Fruit fly (Drosophila melanogaster) whole organism, embryonic: ENCODE measurements around the gene CG12589.

Experiments
- Bgb ChIP-seq: fragments of 200-800 bp; sonication (Bioruptor generic); IDR thresholded peaks from 2 replicates; pipeline ENCODE4 v1.3.6; 2022; ENCODE audit warnings: missing biosample characterization, missing genetic modification characterization; ENCODE audit not compliant: partially characterized antibody
- CG1024 ChIP-seq: fragments of 200-800 bp; sonication (Bioruptor generic); IDR thresholded peaks from 2 replicates; pipeline ENCODE4 v1.3.6; 2022; ENCODE audit warnings: missing biosample characterization, missing genetic modification characterization
- CG11085 ChIP-seq: fragments of 200-800 bp; sonication (Bioruptor generic); IDR thresholded peaks from 2 replicates; pipeline ENCODE4 v1.3.6; 2022; ENCODE audit warnings: missing biosample characterization, missing genetic modification characterization
- CG11093 ChIP-seq: fragments of 200-800 bp; sonication (Bioruptor generic); IDR thresholded peaks from 3 replicates; pipeline ENCODE4 v1.3.6; 2022; ENCODE audit warnings: missing biosample characterization, missing genetic modification characterization
- CG11247 ChIP-seq: fragments of 200-800 bp; sonication (Bioruptor generic); IDR thresholded peaks from 2 replicates; pipeline ENCODE4 v1.3.6; 2022; ENCODE audit warnings: missing biosample characterization, missing genetic modification characterization
- CG11456 ChIP-seq: fragments of 200-800 bp; sonication (Bioruptor generic); IDR thresholded peaks from 3 replicates; pipeline ENCODE4 v1.3.6; 2022; ENCODE audit warnings: missing biosample characterization, missing genetic modification characterization
- CG13894 ChIP-seq: fragments of 200-800 bp; sonication (Bioruptor generic); optimal IDR thresholded peaks from 3 replicates; lab custom pipeline; 2018; ENCODE audit warnings: missing biosample characterization, mild to moderate bottlenecking, missing genetic modification characterization, moderate library complexity
- CG1603 ChIP-seq: fragments of 200-800 bp; sonication (Bioruptor generic); optimal IDR thresholded peaks from 2 replicates; lab custom pipeline; 2019; ENCODE audit warnings: missing biosample characterization, mild to moderate bottlenecking, missing genetic modification characterization, moderate library complexity
- CG17802 ChIP-seq: fragments of 200-800 bp; sonication (Bioruptor generic); optimal IDR thresholded peaks from 2 replicates; lab custom pipeline; 2018; ENCODE audit warnings: missing biosample characterization, mild to moderate bottlenecking, missing genetic modification characterization, moderate library complexity
- CG17912 ChIP-seq: fragments of 200-800 bp; sonication (Bioruptor generic); optimal IDR thresholded peaks from 2 replicates; lab custom pipeline; 2018; ENCODE audit warnings: missing biosample characterization, mild to moderate bottlenecking, missing genetic modification characterization
- CG1792 ChIP-seq: fragments of 200-800 bp; sonication (Bioruptor generic); optimal IDR thresholded peaks from 2 replicates; lab custom pipeline; 2016; ENCODE audit warnings: missing biosample characterization, missing genetic modification characterization
- CG18599 ChIP-seq: fragments of 200-800 bp; sonication (Bioruptor generic); optimal IDR thresholded peaks from 3 replicates; lab custom pipeline; 2017; ENCODE audit warnings: missing biosample characterization, missing genetic modification characterization, mild to moderate bottlenecking, moderate library complexity, missing genetic modification reagents
- CG8359 ChIP-seq: fragments of 200-800 bp; sonication (Bioruptor generic); optimal IDR thresholded peaks from 2 replicates; lab custom pipeline; 2017; ENCODE audit warnings: missing biosample characterization, mild to moderate bottlenecking, missing genetic modification characterization, borderline replicate concordance
- CG8478 ChIP-seq: fragments of >200 bp; optimal IDR thresholded peaks from 2 replicates; lab custom pipeline; 2018
- CG9797 ChIP-seq: fragments of 200-800 bp; sonication (Bioruptor generic); optimal IDR thresholded peaks from 3 replicates; lab custom pipeline; 2018; ENCODE audit warnings: missing biosample characterization, mild to moderate bottlenecking, missing genetic modification characterization
- CoRest ChIP-seq: fragments of 200-800 bp; sonication (Bioruptor generic); optimal IDR thresholded peaks from 3 replicates; lab custom pipeline; 2018; ENCODE audit warnings: missing biosample characterization, mild to moderate bottlenecking, missing genetic modification characterization, moderate library complexity
- Fer3 ChIP-seq: fragments of 200-800 bp; sonication (Bioruptor generic); optimal IDR thresholded peaks from 2 replicates; lab custom pipeline; 2018; ENCODE audit warnings: missing biosample characterization, mild to moderate bottlenecking, missing genetic modification characterization, moderate library complexity
- HLH3B ChIP-seq: fragments of 200-800 bp; sonication (Bioruptor generic); IDR thresholded peaks from 2 replicates; pipeline ENCODE4 v1.3.6; 2022; ENCODE audit warnings: missing biosample characterization, missing genetic modification characterization
- Hr3 ChIP-seq: fragments of 200-800 bp; sonication (Bioruptor generic); optimal IDR thresholded peaks from 3 replicates; lab custom pipeline; 2016; ENCODE audit warnings: missing biosample characterization, missing genetic modification characterization
- Hr39 ChIP-seq: fragments of >200 bp; optimal IDR thresholded peaks from 2 replicates; lab custom pipeline; 2017
- Lhr ChIP-seq: fragments of 200-800 bp; sonication (Bioruptor generic); optimal IDR thresholded peaks from 3 replicates; lab custom pipeline; 2017; ENCODE audit warnings: mild to moderate bottlenecking, missing biosample characterization, missing genetic modification reagents, missing genetic modification characterization
- MBD-R2 ChIP-seq: fragments of 200-800 bp; sonication (Bioruptor generic); IDR thresholded peaks from 2 replicates; pipeline ENCODE4 v1.3.6; 2022; ENCODE audit warnings: missing biosample characterization, missing genetic modification characterization
- MESR4 ChIP-seq: fragments of 200-800 bp; sonication (Bioruptor generic); optimal IDR thresholded peaks from 2 replicates; lab custom pipeline; 2018; ENCODE audit warnings: missing biosample characterization, mild to moderate bottlenecking, missing genetic modification characterization, moderate library complexity
- Med ChIP-seq: fragments of 200-800 bp; sonication (Bioruptor generic); peaks from one replicate; lab custom pipeline; 2016; ENCODE audit warnings: missing biosample characterization, missing genetic modification characterization, mild to moderate bottlenecking, inconsistent platforms, moderate library complexity
- NC2β ChIP-seq: fragments of 200-800 bp; sonication (Bioruptor generic); optimal IDR thresholded peaks from 2 replicates; lab custom pipeline; 2016; ENCODE audit warnings: missing biosample characterization, missing genetic modification characterization
- Neu2 ChIP-seq: fragments of 200-800 bp; sonication (Bioruptor generic); optimal IDR thresholded peaks from 3 replicates; lab custom pipeline; 2016; ENCODE audit warnings: missing biosample characterization, missing genetic modification characterization, borderline replicate concordance
- Opbp ChIP-seq: fragments of 200-800 bp; sonication (Bioruptor generic); IDR thresholded peaks from 3 replicates; pipeline ENCODE4 v1.3.6; 2022; ENCODE audit warnings: missing biosample characterization, missing genetic modification characterization; ENCODE audit not compliant: partially characterized antibody
- Ptx1 ChIP-seq: fragments of 200-800 bp; sonication (Bioruptor generic); IDR thresholded peaks from 2 replicates; pipeline ENCODE4 v1.3.6; 2022; ENCODE audit warnings: missing biosample characterization, missing genetic modification characterization
- Sin3A ChIP-seq: fragments of >200 bp; optimal IDR thresholded peaks from 2 replicates; lab custom pipeline; 2018
- TFAM ChIP-seq: fragments of 200-800 bp; sonication (Bioruptor generic); optimal IDR thresholded peaks from 2 replicates; lab custom pipeline; 2017; ENCODE audit warnings: missing biosample characterization, missing genetic modification characterization, inconsistent platforms
- Trl ChIP-seq, 3 experiments: fragments of >200 bp in 2 of 3; fragments of 200-800 bp in 1 of 3; sonication (Bioruptor generic) in 1 of 3; optimal IDR thresholded peaks; 2 replicates in 1 of 3; 3 replicates in 2 of 3; lab custom pipeline; 2016 to 2017; ENCODE audit warnings: missing biosample characterization in 1 of 3, missing genetic modification characterization in 1 of 3
- crc ChIP-seq: fragments of 200-800 bp; sonication (Bioruptor generic); optimal IDR thresholded peaks from 2 replicates; lab custom pipeline; 2016; ENCODE audit warnings: missing biosample characterization, missing genetic modification characterization
- crol ChIP-seq: fragments of 200-800 bp; sonication (Bioruptor generic); IDR thresholded peaks from 2 replicates; pipeline ENCODE4 v1.3.6; 2022; ENCODE audit warnings: missing biosample characterization, missing genetic modification characterization
- dimm ChIP-seq: fragments of 200-800 bp; sonication (Bioruptor generic); IDR thresholded peaks from 2 replicates; pipeline ENCODE4 v1.3.6; 2022; ENCODE audit warnings: missing biosample characterization, missing genetic modification characterization
- esg ChIP-seq: fragments of 200-800 bp; sonication (Bioruptor generic); conservative IDR thresholded peaks from 2 replicates; pipeline ENCODE4 v1.3.6; 2022; ENCODE audit warnings: missing biosample characterization, missing genetic modification characterization
- eve ChIP-seq, 2 experiments: fragments of >200 bp; optimal IDR thresholded peaks; 2 replicates each; lab custom pipeline; 2017; ENCODE audit warnings: missing biosample characterization in 2 of 2, missing genetic modification characterization in 2 of 2
- exex ChIP-seq: fragments of 200-800 bp; sonication (Bioruptor generic); optimal IDR thresholded peaks from 4 replicates; lab custom pipeline; 2018; ENCODE audit warnings: missing biosample characterization, mild to moderate bottlenecking, missing genetic modification characterization, moderate library complexity
- fd102C ChIP-seq: fragments of 200-800 bp; sonication (Bioruptor generic); optimal IDR thresholded peaks from 2 replicates; lab custom pipeline; 2018; ENCODE audit warnings: missing biosample characterization, mild to moderate bottlenecking, missing genetic modification characterization, moderate library complexity
- gsb-n ChIP-seq: fragments of 200-800 bp; sonication (Bioruptor generic); optimal IDR thresholded peaks from 3 replicates; lab custom pipeline; 2018; ENCODE audit warnings: missing biosample characterization, mild to moderate bottlenecking, missing genetic modification characterization
- ham ChIP-seq: fragments of 200-800 bp; sonication (Bioruptor generic); IDR thresholded peaks from 2 replicates; pipeline ENCODE4 v1.3.6; 2022; ENCODE audit warnings: missing biosample characterization, missing genetic modification characterization
- luna ChIP-seq: fragments of 200-800 bp; sonication (Bioruptor generic); optimal IDR thresholded peaks from 2 replicates; lab custom pipeline; 2016; ENCODE audit warnings: missing biosample characterization, missing genetic modification characterization
- nau ChIP-seq: fragments of 200-800 bp; sonication (Bioruptor generic); optimal IDR thresholded peaks from 3 replicates; lab custom pipeline; 2017; ENCODE audit warnings: missing biosample characterization, mild to moderate bottlenecking, missing genetic modification characterization, missing genetic modification reagents
- oc ChIP-seq: fragments of 200-800 bp; sonication (Bioruptor generic); optimal IDR thresholded peaks from 2 replicates; lab custom pipeline; 2018; ENCODE audit warnings: missing biosample characterization, mild to moderate bottlenecking, missing genetic modification characterization, moderate library complexity
- pho ChIP-seq: fragments of 200-800 bp; sonication (Bioruptor generic); optimal IDR thresholded peaks from 2 replicates; lab custom pipeline; 2016; ENCODE audit warnings: missing biosample characterization, missing genetic modification characterization
- phol ChIP-seq: fragments of 200-800 bp; sonication (Bioruptor generic); optimal IDR thresholded peaks from 3 replicates; lab custom pipeline; 2018; ENCODE audit warnings: missing biosample characterization, mild to moderate bottlenecking, missing genetic modification characterization, moderate library complexity
- prd ChIP-seq, 3 experiments: fragments of >200 bp in 2 of 3; fragments of 200-800 bp in 1 of 3; sonication (Bioruptor generic) in 1 of 3; optimal IDR thresholded peaks in 2 of 3; IDR thresholded peaks in 1 of 3; 2 replicates in 2 of 3; 3 replicates in 1 of 3; pipeline versions ENCODE4 v1.3.6 to Lab custom; 2017 to 2022; ENCODE audit warnings: missing biosample characterization in 1 of 3, missing genetic modification characterization in 1 of 3
- slbo ChIP-seq: fragments of 200-800 bp; sonication (Bioruptor generic); IDR thresholded peaks from 2 replicates; pipeline ENCODE4 v1.3.6; 2022; ENCODE audit warnings: missing biosample characterization, missing genetic modification characterization
- sob ChIP-seq: fragments of 200-800 bp; sonication (Bioruptor generic); IDR thresholded peaks from 2 replicates; pipeline ENCODE4 v1.3.6; 2022; ENCODE audit warnings: missing biosample characterization, missing genetic modification characterization
- sug ChIP-seq: fragments of 200-800 bp; optimal IDR thresholded peaks from 2 replicates; lab custom pipeline; 2019; ENCODE audit warnings: missing biosample characterization, mild to moderate bottlenecking, missing genetic modification characterization, moderate library complexity

Gene CG12589

dm6 chr3R:5112814-5113486 lies 25.8 kb downstream of the CG12589 start (continued):
- peak; percentile 83 for TF ChIP-seq CG11456
- TF ChIP-seq oc (tag; lab: Kevin White, UChicago) = peak; percentile 99
- peak; percentile 89 for TF ChIP-seq esg (GFP tag; lab: Robert Waterston, UW)
- TF ChIP-seq CG1024 = peak; percentile 94
- peak; percentile 94 for TF ChIP-seq TFAM (GFP tag; lab: Kevin White, UChicago)
- TF ChIP-seq Bgb (GFP tag; lab: Robert Waterston, UW) = no peak
- no peak for TF ChIP-seq Opbp (GFP tag; lab: Robert Waterston, UW)
- peak; percentile 93 for TF ChIP-seq crc (GFP tag; lab: Kevin White, UChicago)
- peak; percentile 64 for TF ChIP-seq CG9797 (GFP tag; lab: Kevin White, UChicago)
- no peak for TF ChIP-seq CG17912 (GFP tag; lab: Kevin White, UChicago)
- peak; percentile 95 for TF ChIP-seq CG8359
- peak; percentile 82 for TF ChIP-seq CG11247 (GFP tag; lab: Robert Waterston, UW)
- TF ChIP-seq gsb-n (tag; lab: Kevin White, UChicago) = peak; percentile 99
- peak; percentile 80 for TF ChIP-seq MESR4 (GFP tag; lab: Kevin White, UChicago)
- no peak for TF ChIP-seq ham
- peak; percentile 72 for TF ChIP-seq crol
- peak; percentile 90 to 98 for TF ChIP-seq eve (GFP tag; optimal IDR thresholded peaks at IDR 0.05; lab: Kevin White, UChicago)
- peak; percentile 98 for TF ChIP-seq Lhr
- TF ChIP-seq CG18599 (GFP tag; lab: Kevin White, UChicago) = peak; percentile 87
- peak; percentile 65 for TF ChIP-seq CG11085 (GFP tag; lab: Robert Waterston, UW)
- TF ChIP-seq CG13894 = no peak
- peak; percentile 87 for TF ChIP-seq Fer3
- TF ChIP-seq sug = peak; percentile 29
- peak; percentile 89 for TF ChIP-seq dimm (GFP tag; lab: Robert Waterston, UW)
- TF ChIP-seq Hr39 = no peak
- no peak for TF ChIP-seq Sin3A (lab: Kevin White, UChicago)
- no peak; the same call in 1 of the 2 replicates for TF ChIP-seq MBD-R2 (GFP tag; lab: Robert Waterston, UW)
- peak; percentile 54; the same call in 1 of the 2 replicates for TF ChIP-seq slbo (GFP tag; lab: Robert Waterston, UW)
- peak; percentile 69 for TF ChIP-seq pho (GFP tag; lab: Kevin White, UChicago)
- TF ChIP-seq CG1603 (tag; lab: Kevin White, UChicago) = peak; percentile 99
- TF ChIP-seq sob (GFP tag; lab: Robert Waterston, UW) = peak; percentile 85
- TF ChIP-seq Hr3 (GFP tag; lab: Kevin White, UChicago) = peak; percentile 97
- peak; percentile 92 for TF ChIP-seq CG17802 (tag; lab: Kevin White, UChicago)
- TF ChIP-seq Trl (optimal IDR thresholded peaks at IDR 0.05; lab: Kevin White, UChicago) = no peak
- peak; percentile 98 for TF ChIP-seq Trl (GFP tag; optimal IDR thresholded peaks at IDR 0.05; lab: Kevin White, UChicago)
- peak; percentile 98 for TF ChIP-seq phol (tag; lab: Kevin White, UChicago)
- peak; percentile 95 for TF ChIP-seq HLH3B (GFP tag; lab: Robert Waterston, UW)
- peak; percentile 99 for TF ChIP-seq NC2β (GFP tag; lab: Kevin White, UChicago)
- TF ChIP-seq Neu2 = peak; percentile 96
- no peak for TF ChIP-seq prd (optimal IDR thresholded peaks at IDR 0.05; lab: Kevin White, UChicago)
- TF ChIP-seq prd (GFP tag; IDR thresholded peaks at IDR 0.05; lab: Robert Waterston, UW) = peak; percentile 98
- TF ChIP-seq CG8478 (lab: Kevin White, UChicago) = no peak
- peak; percentile 31 for TF ChIP-seq exex (tag; lab: Kevin White, UChicago)
- peak; percentile 96 for TF ChIP-seq CG11093
- TF ChIP-seq luna (GFP tag; lab: Kevin White, UChicago) = no peak
- TF ChIP-seq CG1792 (GFP tag; lab: Kevin White, UChicago) = peak; percentile 96
- TF ChIP-seq Med = peak; percentile 99
- peak; percentile 93 for TF ChIP-seq Ptx1 (GFP tag; lab: Robert Waterston, UW)
- TF ChIP-seq fd102C (GFP tag; lab: Kevin White, UChicago) = peak; percentile 98
- peak; percentile 96 for TF ChIP-seq CoRest (tag; lab: Kevin White, UChicago)
- peak; percentile 94 for TF ChIP-seq nau (GFP tag; lab: Kevin White, UChicago)
